Worm (Caenorhabditis elegans): Measurements from ENCODE around the gene lelo-4.

The lelo-4 gene

DNA sequence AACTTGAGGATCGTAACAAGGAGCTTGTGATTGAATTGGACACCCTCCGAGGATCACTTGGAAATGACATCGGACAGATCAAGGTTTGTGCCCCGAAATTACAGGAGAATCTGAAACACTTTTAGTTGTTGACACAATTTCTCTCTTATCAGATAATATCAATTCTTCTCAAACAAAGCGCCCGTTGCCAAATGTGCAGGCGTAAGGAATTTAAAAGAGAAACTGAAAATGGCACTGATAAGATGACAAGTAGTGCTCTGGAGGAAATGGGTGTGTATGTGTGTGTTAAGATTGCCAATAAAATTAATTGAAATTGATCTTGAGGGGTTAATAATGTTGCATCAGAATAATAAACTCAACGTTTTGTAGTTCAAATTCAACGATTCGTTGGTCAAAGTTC lies 36.6 kb downstream of the lelo-4 start:
- TF ChIP-seq D1046.2 (GFP tag; IDR thresholded peaks at IDR 0.05) (no peak), F37D6.2 (tag; optimal IDR thresholded peaks at IDR 0.05) (no peak), rbr-2 (tag; optimal IDR thresholded peaks at IDR 0.05) (no peak), snpc-1.2 (GFP tag; IDR thresholded peaks at IDR 0.05) (no peak), zfp-2 (tag; optimal IDR thresholded peaks at IDR 0.05) (no peak), daf-16 (GFP tag; optimal IDR thresholded peaks at IDR 0.05) (no peak), daf-16 (tag; optimal IDR thresholded peaks at IDR 0.05) (peak; percentile 79), zag-1 (tag; optimal IDR thresholded peaks at IDR 0.05) (no peak), unc-62 (GFP tag; optimal IDR thresholded peaks at IDR 0.05 in 1 of 2) (no peak), unc-62 (tag; optimal IDR thresholded peaks at IDR 0.05) (no peak), zfp-3 (GFP tag; conservative IDR thresholded peaks at IDR 0.05) (no peak), dmd-6 (GFP tag; IDR thresholded peaks at IDR 0.05) (peak; percentile 72), php-3 (GFP tag; IDR thresholded peaks at IDR 0.05) (no peak; the same call in 1 of the 2 replicates), fos-1 (tag; optimal IDR thresholded peaks at IDR 0.05) (no peak), lin-39 (tag; optimal IDR thresholded peaks at IDR 0.05) (no peak), ceh-44 (GFP tag; IDR thresholded peaks at IDR 0.05) (no peak), ZK546.5 (tag; optimal IDR thresholded peaks at IDR 0.05) (no peak), daf-12 (tag; optimal IDR thresholded peaks at IDR 0.05) (no peak), Y5F2A.4 (GFP tag; optimal IDR thresholded peaks at IDR 0.05) (no peak), duxl-1 (tag; optimal IDR thresholded peaks at IDR 0.05; ENCODE audit: poor library complexity) (no peak), hlh-30 (tag; optimal IDR thresholded peaks at IDR 0.05; ENCODE audit: insufficient read depth) (no peak), daf-19 (GFP tag; conservative IDR thresholded peaks at IDR 0.05) (no peak), aly-2 (tag; optimal IDR thresholded peaks at IDR 0.05) (no peak), nhr-42 (GFP tag; IDR thresholded peaks at IDR 0.05) (no peak), R02D3.7 (tag; optimal IDR thresholded peaks at IDR 0.05) (no peak), F49E8.2 (tag; optimal IDR thresholded peaks at IDR 0.05; ENCODE audit: borderline replicate concordance) (no peak), nhr-111 (GFP tag; optimal IDR thresholded peaks at IDR 0.05) (no peak), tra-1 (GFP tag; IDR thresholded peaks at IDR 0.05) (0 out of 2 replicates have a peak, but pooled peaks have one; percentile 49), nhr-76 (tag; optimal IDR thresholded peaks at IDR 0.05) (no peak), nhr-77 (tag; optimal IDR thresholded peaks at IDR 0.05) (peak; percentile 69), nhr-6 (tag; optimal IDR thresholded peaks at IDR 0.05) (no peak), ceh-82 (tag; optimal IDR thresholded peaks at IDR 0.05) (no peak), jun-1 (tag; optimal IDR thresholded peaks at IDR 0.05) (no peak), arid-1 (GFP tag; conservative IDR thresholded peaks at IDR 0.05) (no peak), nhr-11 (tag; optimal IDR thresholded peaks at IDR 0.05) (no peak), F10B5.3 (tag; optimal IDR thresholded peaks at IDR 0.05) (no peak), madf-5 (GFP tag; IDR thresholded peaks at IDR 0.05) (no peak), lim-7 (GFP tag; IDR thresholded peaks at IDR 0.05) (no peak), mdt-29 (GFP tag; IDR thresholded peaks at IDR 0.05) (no peak), F26F4.8 (GFP tag; conservative IDR thresholded peaks at IDR 0.05) (no peak), zip-11 (GFP tag; IDR thresholded peaks at IDR 0.05) (no peak), hif-1 (tag; optimal IDR thresholded peaks at IDR 0.05) (no peak), pqm-1 (tag; optimal IDR thresholded peaks at IDR 0.05) (peak; percentile 92), dmd-8 (GFP tag; IDR thresholded peaks at IDR 0.05) (no peak), T20F7.1 (GFP tag; optimal IDR thresholded peaks at IDR 0.05) (no peak), mxl-3 (GFP tag; optimal IDR thresholded peaks at IDR 0.05) (peak; percentile 17), mdl-1 (tag; optimal IDR thresholded peaks at IDR 0.05) (no peak), unc-39 (tag; optimal IDR thresholded peaks at IDR 0.05) (no peak), daf-8 (GFP tag; IDR thresholded peaks at IDR 0.05) (no peak), Y75B8A.6 (GFP tag; IDR thresholded peaks at IDR 0.05) (no peak), nhr-48 (tag; optimal IDR thresholded peaks at IDR 0.05) (no peak), zip-2 (tag; optimal IDR thresholded peaks at IDR 0.05) (no peak), hmg-1.1 (GFP tag; IDR thresholded peaks at IDR 0.05) (no peak), ceh-62 (tag; optimal IDR thresholded peaks at IDR 0.05) (no peak)
